Worm (Caenorhabditis elegans): ENCODE data around the gene zig-8.
A peak's percentile ranks its signal among the peaks of the same experiment; 100 is the strongest.

The zig-8 gene

ce11 chrIII:13105911-13106310 is 13.7 kb upstream of the zig-8 start (continued):
- TF ChIP-seq nhr-76 (tag; optimal IDR thresholded peaks at IDR 0.05) (no peak), skn-1 (tag; optimal IDR thresholded peaks at IDR 0.05) (peak; percentile 15), fkh-8 (tag; optimal IDR thresholded peaks at IDR 0.05) (peak; percentile 32), vab-15 (tag; optimal IDR thresholded peaks at IDR 0.05) (no peak), ces-1 (GFP tag; optimal IDR thresholded peaks at IDR 0.05) (no peak), C16A3.4 (tag; optimal IDR thresholded peaks at IDR 0.05) (peak; percentile 33), elt-2 (tag; optimal IDR thresholded peaks at IDR 0.05) (no peak), sptf-1 (tag; optimal IDR thresholded peaks at IDR 0.05) (no peak), lin-15B (tag; optimal IDR thresholded peaks at IDR 0.05) (no peak), nhr-19 (GFP tag; conservative IDR thresholded peaks at IDR 0.05) (no peak), zip-4 (GFP tag; optimal IDR thresholded peaks at IDR 0.05) (no peak), lir-3 (tag; optimal IDR thresholded peaks at IDR 0.05; ENCODE audit: poor library complexity) (peak; percentile 8), nhr-28 (tag; optimal IDR thresholded peaks at IDR 0.05) (no peak), ztf-4 (tag; optimal IDR thresholded peaks at IDR 0.05) (no peak), C34B4.2 (tag; optimal IDR thresholded peaks at IDR 0.05) (no peak), fkh-4 (tag; optimal IDR thresholded peaks at IDR 0.05; ENCODE audit: borderline replicate concordance) (no peak), egl-27 (tag; optimal IDR thresholded peaks at IDR 0.05) (no peak), nhr-237 (tag; optimal IDR thresholded peaks at IDR 0.05) (no peak), dpl-1 (GFP tag; optimal IDR thresholded peaks at IDR 0.05) (peak; percentile 16 to 61 (median 26)), nhr-71 (tag; optimal IDR thresholded peaks at IDR 0.05) (peak; percentile 62), unc-30 (tag; optimal IDR thresholded peaks at IDR 0.05) (no peak), ama-1 (optimal IDR thresholded peaks at IDR 0.05) (peak; percentile 3), pqm-1 (tag; optimal IDR thresholded peaks at IDR 0.05) (no peak), grh-1 (GFP tag; IDR thresholded peaks at IDR 0.05) (no peak), lsy-2 (tag; optimal IDR thresholded peaks at IDR 0.05) (peak; percentile 36 to 74), nhr-20 (tag; optimal IDR thresholded peaks at IDR 0.05) (peak; percentile 42), snpc-4 (tag; optimal IDR thresholded peaks at IDR 0.05) (peak; percentile 30), ceh-63 (GFP tag; optimal IDR thresholded peaks at IDR 0.05) (no peak), ztf-11 (tag; optimal IDR thresholded peaks at IDR 0.05) (no peak), aha-1 (tag; optimal IDR thresholded peaks at IDR 0.05) (no peak), lin-39 (tag; optimal IDR thresholded peaks at IDR 0.05) (no peak), elt-3 (tag; optimal IDR thresholded peaks at IDR 0.05) (peak in 1 of 6 experiments; percentile 42), nhr-85 (tag) (no peak), ceh-88 (GFP tag; IDR thresholded peaks at IDR 0.05) (no peak), zag-1 (tag; optimal IDR thresholded peaks at IDR 0.05) (peak; percentile 55), fos-1 (tag; optimal IDR thresholded peaks at IDR 0.05) (peak; percentile 47), mdl-1 (tag; optimal IDR thresholded peaks at IDR 0.05) (peak in 1 of 2 experiments; percentile 31), nhr-90 (tag; optimal IDR thresholded peaks at IDR 0.05; ENCODE audit: poor library complexity) (no peak)

- TF ChIP-seq fos-1 (tag; optimal IDR thresholded peaks at IDR 0.05) (no peak), nhr-85 (tag) (peak; percentile 76)
Measured at ce11 chrIII:13107307-13107706, 12.3 kb upstream of the zig-8 start, which contains the start of gene dhhc-8. Gene dhhc-8 (plus strand): TSS chrIII:13107607.

ce11 chrIII:13118460-13118859 is 1.2 kb upstream of the zig-8 start:
- TF ChIP-seq mdl-1 (tag; optimal IDR thresholded peaks at IDR 0.05), result no peak
- TF ChIP-seq unc-130 (tag; optimal IDR thresholded peaks at IDR 0.05), result no peak

- TF ChIP-seq sup-37 (GFP tag; optimal IDR thresholded peaks at IDR 0.05), result no peak
- TF ChIP-seq mep-1 (tag; optimal IDR thresholded peaks at IDR 0.05), result no peak
- TF ChIP-seq hlh-17 (GFP tag; optimal IDR thresholded peaks at IDR 0.05; ENCODE audit: borderline replicate concordance), result no peak
- no peak for TF ChIP-seq nhr-84 (tag; optimal IDR thresholded peaks at IDR 0.05)
- no peak for TF ChIP-seq swsn-7 (tag; optimal IDR thresholded peaks at IDR 0.05)
- no peak for TF ChIP-seq nhr-76 (tag; optimal IDR thresholded peaks at IDR 0.05)
- TF ChIP-seq lin-15B (tag; optimal IDR thresholded peaks at IDR 0.05), result no peak
- peak; percentile 21 for TF ChIP-seq ces-1 (GFP tag; optimal IDR thresholded peaks at IDR 0.05)
- TF ChIP-seq fkh-10 (GFP tag; optimal IDR thresholded peaks at IDR 0.05), result peak; percentile 76
- peak; percentile 63 for TF ChIP-seq lin-14 (GFP tag; optimal IDR thresholded peaks at IDR 0.05)
Measured at ce11 chrIII:13123440-13123839, 3.8 kb downstream of the zig-8 start.
